Worm (Caenorhabditis elegans) whole organism, L2 larva: ENCODE measurements around the gene T11G6.3.

Experiments used
- ama-1 ChIP-seq: fragments of 150-350 bp; optimal IDR thresholded peaks from 2 replicates; lab custom pipeline; 2018; ENCODE audit warnings: inconsistent platforms
- egl-27 ChIP-seq: sonication (generic microtip); optimal IDR thresholded peaks from 3 replicates; lab custom pipeline; 2017; ENCODE audit warnings: missing biosample characterization, missing genetic modification reagents, missing genetic modification characterization
- lin-39 ChIP-seq: fragments of 150-350 bp; optimal IDR thresholded peaks from 2 replicates; lab custom pipeline; 2014; ENCODE audit warnings: missing biosample characterization, missing genetic modification reagents, missing genetic modification characterization
- mdl-1 ChIP-seq, 2 experiments: fragments of 150-350 bp in 1 of 2; sonication (generic microtip) in 1 of 2; optimal IDR thresholded peaks; 2 replicates each; lab custom pipeline; 2017; ENCODE audit warnings: missing biosample characterization in 2 of 2, missing genetic modification characterization in 2 of 2
- nhr-12 ChIP-seq: fragments of 150-350 bp; optimal IDR thresholded peaks from 2 replicates; lab custom pipeline; 2014; ENCODE audit warnings: missing biosample characterization, missing genetic modification characterization
- sma-9 ChIP-seq, 2 experiments: fragments of 150-350 bp in 1 of 2; sonication (generic microtip) in 1 of 2; optimal IDR thresholded peaks; 2 replicates each; lab custom pipeline; 2014 to 2016; ENCODE audit warnings: missing genetic modification characterization in 2 of 2, mild to moderate bottlenecking in 1 of 2, missing biosample characterization in 1 of 2, missing compliant biosample characterization in 1 of 2, missing genetic modification reagents in 1 of 2, moderate library complexity in 1 of 2
- unc-62 ChIP-seq: fragments of 150-350 bp; optimal IDR thresholded peaks from 2 replicates; lab custom pipeline; 2014; ENCODE audit warnings: missing biosample characterization, missing genetic modification reagents, missing genetic modification characterization

- no peak for TF ChIP-seq lin-39
- no peak for TF ChIP-seq ama-1
- TF ChIP-seq egl-27 (tag; lab: Kevin White, UChicago), result no peak
- no peak for TF ChIP-seq mdl-1 (tag; optimal IDR thresholded peaks at IDR 0.05; lab: Kevin White, UChicago)
- no peak for TF ChIP-seq sma-9 (GFP tag; optimal IDR thresholded peaks at IDR 0.05; lab: Kevin White, UChicago)
- no peak for TF ChIP-seq sma-9 (tag; optimal IDR thresholded peaks at IDR 0.05; lab: Kevin White, UChicago)
- TF ChIP-seq unc-62 (GFP tag; lab: Kevin White, UChicago), result no peak
- TF ChIP-seq nhr-12 (tag; lab: Kevin White, UChicago), result no peak
Measured at ce11 chrIV:10879542-10879941, 24.5 kb upstream of the T11G6.3 start, which contains the start of gene sdz-13.
